Fruit fly (Drosophila melanogaster) whole organism, adult: ENCODE measurements around the gene eIF2gamma.

Source experiments
- CG11617 ChIP-seq: fragments of 200-800 bp; sonication (Bioruptor generic); optimal IDR thresholded peaks from 2 replicates; lab custom pipeline; 2017; ENCODE audit warnings: mild to moderate bottlenecking, missing biosample characterization, missing genetic modification reagents, missing genetic modification characterization
- CG14711 ChIP-seq: fragments of 200-800 bp; sonication (Bioruptor generic); optimal IDR thresholded peaks from 2 replicates; lab custom pipeline; 2018; ENCODE audit warnings: missing biosample characterization, mild to moderate bottlenecking, missing genetic modification characterization, moderate library complexity

- TF ChIP-seq CG11617 (peak; percentile 38), CG14711 (peak; percentile 16)
Measured at dm6 chr3R:15280619-15281334, 17.5 kb upstream of the eIF2gamma start.
